Fruit fly (Drosophila melanogaster) S2 (cell line): ENCODE data around the gene CG10011.

ENCODE experiments used
- CG8478 ChIP-seq: fragments of >200 bp; optimal IDR thresholded peaks from 2 replicates; lab custom pipeline; 2018
- CTCF ChIP-seq, 2 experiments: fragments of >200 bp; optimal IDR thresholded peaks; 2 replicates each; lab custom pipeline; 2018

- TF ChIP-seq CG8478 (lab: Kevin White, UChicago), result no peak
- TF ChIP-seq CTCF (optimal IDR thresholded peaks at IDR 0.05; lab: Kevin White, UChicago), result no peak
These were observed 61.9 kb downstream of the CG10011 start for dm6 chr3R:28572692-28573643.
